Worm (Caenorhabditis elegans) whole organism, late embryonic: ENCODE results near the gene irld-9.

Experiments used
- C38D4.7 ChIP-seq: fragments of 200-800 bp; sonication (Bioruptor generic); optimal IDR thresholded peaks from 2 replicates; lab custom pipeline; 2018; ENCODE audit warnings: mild to moderate bottlenecking, missing genetic modification characterization, moderate library complexity, missing compliant biosample characterization
- F13H6.1 ChIP-seq: sonication (generic microtip); optimal IDR thresholded peaks from 2 replicates; lab custom pipeline; 2016; ENCODE audit warnings: missing genetic modification characterization, missing compliant biosample characterization
- ama-1 ChIP-seq: fragments of 150-350 bp; optimal IDR thresholded peaks from 2 replicates; lab custom pipeline; 2014
- ceh-18 ChIP-seq: sonication (generic microtip); optimal IDR thresholded peaks from 2 replicates; lab custom pipeline; 2016; ENCODE audit warnings: missing genetic modification characterization, missing compliant biosample characterization
- ceh-2 ChIP-seq: sonication (generic microtip); optimal IDR thresholded peaks from 2 replicates; lab custom pipeline; 2016; ENCODE audit warnings: missing genotype, missing genetic modification characterization, missing compliant biosample characterization
- ceh-31 ChIP-seq: sonication (generic microtip); optimal IDR thresholded peaks from 2 replicates; lab custom pipeline; 2016; ENCODE audit warnings: missing genetic modification characterization, missing compliant biosample characterization
- ceh-45 ChIP-seq: fragments of 200-800 bp; sonication (Bioruptor generic); IDR thresholded peaks from 2 replicates; pipeline ENCODE4 v1.3.6; 2022; ENCODE audit warnings: missing genetic modification reagents, missing genetic modification characterization, missing compliant biosample characterization
- ceh-6 ChIP-seq: fragments of 200-800 bp; sonication (Bioruptor generic); optimal IDR thresholded peaks from 2 replicates; lab custom pipeline; 2018; ENCODE audit warnings: mild to moderate bottlenecking, missing genetic modification characterization, missing compliant biosample characterization
- ceh-9 ChIP-seq: sonication (generic microtip); optimal IDR thresholded peaks from 2 replicates; lab custom pipeline; 2016; ENCODE audit warnings: mild to moderate bottlenecking, missing genetic modification characterization, inconsistent platforms, missing compliant biosample characterization
- che-1 ChIP-seq: sonication (generic microtip); optimal IDR thresholded peaks from 2 replicates; lab custom pipeline; 2016; ENCODE audit warnings: mild to moderate bottlenecking, missing genetic modification characterization, missing compliant biosample characterization
- dmd-4 ChIP-seq: sonication (generic microtip); optimal IDR thresholded peaks from 2 replicates; lab custom pipeline; 2016; ENCODE audit warnings: borderline replicate concordance, missing genetic modification characterization, missing compliant biosample characterization
- dve-1 ChIP-seq: sonication (generic microtip); optimal IDR thresholded peaks from 2 replicates; lab custom pipeline; 2017; ENCODE audit warnings: antibody characterized with exemption, mild to moderate bottlenecking, missing genetic modification characterization, missing compliant biosample characterization
- elt-2 ChIP-seq: sonication (generic microtip); optimal IDR thresholded peaks from 2 replicates; lab custom pipeline; 2016; ENCODE audit warnings: missing genetic modification reagents, missing genetic modification characterization, missing compliant biosample characterization
- fkh-10 ChIP-seq: fragments of 150-350 bp; optimal IDR thresholded peaks from 2 replicates; lab custom pipeline; 2014; ENCODE audit warnings: missing biosample characterization, missing genetic modification reagents, missing genetic modification characterization
- fkh-6 ChIP-seq: sonication (generic microtip); optimal IDR thresholded peaks from 2 replicates; lab custom pipeline; 2016; ENCODE audit warnings: missing genetic modification characterization, missing compliant biosample characterization
- hlh-13 ChIP-seq: fragments of 200-800 bp; sonication (Bioruptor generic); optimal IDR thresholded peaks from 2 replicates; lab custom pipeline; 2018; ENCODE audit warnings: mild to moderate bottlenecking, missing genetic modification characterization, missing compliant biosample characterization
- hlh-15 ChIP-seq: sonication (generic microtip); optimal IDR thresholded peaks from 2 replicates; lab custom pipeline; 2016; ENCODE audit warnings: missing genetic modification characterization, missing compliant biosample characterization
- hlh-30 ChIP-seq: sonication (generic microtip); optimal IDR thresholded peaks from 2 replicates; lab custom pipeline; 2017; ENCODE audit warnings: antibody characterized with exemption, missing genetic modification characterization, missing compliant biosample characterization; ENCODE audit not compliant: insufficient read depth
- lim-6 ChIP-seq: sonication (generic microtip); optimal IDR thresholded peaks from 2 replicates; lab custom pipeline; 2016; ENCODE audit warnings: missing genetic modification characterization, missing compliant biosample characterization
- lin-11 ChIP-seq: fragments of 200-800 bp; sonication (Bioruptor generic); optimal IDR thresholded peaks from 2 replicates; lab custom pipeline; 2018; ENCODE audit warnings: mild to moderate bottlenecking, missing genetic modification characterization, missing compliant biosample characterization
- madf-2 ChIP-seq: sonication (generic microtip); optimal IDR thresholded peaks from 2 replicates; lab custom pipeline; 2017; ENCODE audit warnings: missing genetic modification characterization, missing compliant biosample characterization
- mec-3 ChIP-seq: sonication (generic microtip); optimal IDR thresholded peaks from 2 replicates; lab custom pipeline; 2016; ENCODE audit warnings: borderline replicate concordance, missing genetic modification characterization, missing compliant biosample characterization
- nfya-1 ChIP-seq: sonication (generic microtip); optimal IDR thresholded peaks from 2 replicates; lab custom pipeline; 2017; ENCODE audit warnings: missing genetic modification characterization, mild to moderate bottlenecking, missing compliant biosample characterization, antibody characterized with exemption, moderate library complexity
- nhr-232 ChIP-seq: sonication (generic microtip); optimal IDR thresholded peaks from 2 replicates; lab custom pipeline; 2016; ENCODE audit warnings: missing genetic modification characterization, missing compliant biosample characterization
- pag-3 ChIP-seq: sonication (generic microtip); optimal IDR thresholded peaks from 2 replicates; lab custom pipeline; 2016; ENCODE audit warnings: missing compliant biosample characterization, missing genetic modification characterization, borderline replicate concordance
- pat-9 ChIP-seq: fragments of 200-800 bp; sonication (Bioruptor generic); optimal IDR thresholded peaks from 2 replicates; lab custom pipeline; 2018; ENCODE audit warnings: mild to moderate bottlenecking, missing genetic modification characterization, moderate library complexity, missing compliant biosample characterization
- pax-1 ChIP-seq: fragments of 150-350 bp; optimal IDR thresholded peaks from 2 replicates; lab custom pipeline; 2014; ENCODE audit warnings: missing biosample characterization, missing genetic modification characterization
- pqm-1 ChIP-seq: sonication (generic microtip); optimal IDR thresholded peaks from 2 replicates; lab custom pipeline; 2016; ENCODE audit warnings: missing genetic modification characterization, missing compliant biosample characterization
- pros-1 ChIP-seq: fragments of 150-350 bp; optimal IDR thresholded peaks from 2 replicates; lab custom pipeline; 2014; ENCODE audit warnings: missing biosample characterization, missing genetic modification reagents, missing genetic modification characterization
- ref-2 ChIP-seq: sonication (generic microtip); optimal IDR thresholded peaks from 2 replicates; lab custom pipeline; 2016; ENCODE audit warnings: missing genetic modification characterization, missing compliant biosample characterization
- sdc-2 ChIP-seq: sonication (generic microtip); optimal IDR thresholded peaks from 2 replicates; lab custom pipeline; 2016; ENCODE audit warnings: missing genotype, missing genetic modification characterization, missing compliant biosample characterization
- sox-4 ChIP-seq: sonication (generic microtip); optimal IDR thresholded peaks from 2 replicates; lab custom pipeline; 2017; ENCODE audit warnings: mild to moderate bottlenecking, missing genetic modification characterization, inconsistent platforms, missing compliant biosample characterization
- tbx-2 ChIP-seq: sonication (generic microtip); optimal IDR thresholded peaks from 2 replicates; lab custom pipeline; 2016; ENCODE audit warnings: missing genetic modification characterization, missing compliant biosample characterization
- unc-3 ChIP-seq, 2 experiments: fragments of 200-800 bp in 1 of 2; sonication (Bioruptor generic) in 1 of 2; sonication (generic microtip) in 1 of 2; conservative IDR thresholded peaks in 1 of 2; optimal IDR thresholded peaks in 1 of 2; 2 replicates each; pipeline versions ENCODE4 v1.3.6 to Lab custom; 2016 to 2022; ENCODE audit warnings: missing compliant biosample characterization in 2 of 2, missing genetic modification characterization in 2 of 2, missing genetic modification reagents in 1 of 2
- unc-42 ChIP-seq: sonication (generic microtip); optimal IDR thresholded peaks from 2 replicates; lab custom pipeline; 2016; ENCODE audit warnings: missing genotype, missing genetic modification characterization, missing compliant biosample characterization
- unc-55 ChIP-seq: sonication (generic microtip); optimal IDR thresholded peaks from 2 replicates; lab custom pipeline; 2017; ENCODE audit warnings: missing biosample characterization, missing genetic modification reagents, missing genetic modification characterization
- unc-86 ChIP-seq: sonication (generic microtip); optimal IDR thresholded peaks from 2 replicates; lab custom pipeline; 2016; ENCODE audit warnings: missing genetic modification characterization, missing compliant biosample characterization

irld-9 gene

DNA sequence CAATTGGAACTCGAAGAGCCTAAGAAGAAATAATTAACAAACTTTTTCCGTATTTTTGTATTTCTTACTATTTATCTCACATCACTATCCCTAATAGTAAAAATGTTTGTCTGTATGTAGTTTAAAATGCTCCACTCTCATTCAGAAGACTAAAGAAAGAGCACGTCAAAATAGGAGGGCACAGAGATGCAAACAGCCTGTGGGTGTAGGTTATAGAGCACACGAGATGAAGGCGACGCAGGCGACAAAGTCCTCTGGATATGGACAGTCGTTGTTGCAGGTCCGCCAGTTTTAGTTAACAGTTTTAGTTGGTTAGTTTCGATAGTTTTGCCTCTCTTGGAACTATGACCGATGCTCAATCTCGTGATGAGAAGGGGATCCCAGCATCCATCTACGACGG lies 6.8 kb downstream of the irld-9 start, which contains the start of gene ceh-82:
ceh-82 (plus strand) TSS at position 301 of the 400 bp plus-strand sequence.
- TF ChIP-seq hlh-15 (tag; lab: Kevin White, UChicago) (no peak), ceh-18 (no peak), ama-1 (lab: Kevin White, UChicago) (no peak), dmd-4 (no peak), F13H6.1 (no peak), tbx-2 (tag; lab: Kevin White, UChicago) (no peak), madf-2 (no peak)

DNA sequence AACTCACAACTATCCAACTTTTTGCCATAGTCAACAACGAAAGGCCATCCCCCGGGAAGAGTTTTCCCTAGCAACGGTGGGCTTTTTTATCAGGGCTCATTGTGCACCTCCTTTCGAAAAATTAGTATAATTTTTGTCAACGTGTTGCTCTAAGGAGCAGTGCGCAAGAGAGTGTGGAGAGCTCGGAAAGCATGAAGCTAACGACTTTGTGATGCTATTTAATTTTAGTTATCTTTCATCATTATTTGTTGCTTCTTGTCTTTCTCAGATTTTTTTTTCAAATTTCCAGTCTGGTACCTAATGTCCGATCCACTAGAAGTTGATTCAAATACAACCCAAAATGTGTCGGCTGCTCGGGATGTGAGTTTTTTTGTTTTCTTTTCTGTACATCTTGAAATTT lies 8.6 kb downstream of the irld-9 start, which contains the start of gene ceh-81:
ceh-81 (plus strand) TSS at position 301 of the 400 bp plus-strand sequence.
- TF ChIP-seq ceh-6 (GFP tag; lab: Kevin White, UChicago): no peak
- TF ChIP-seq che-1 (tag; lab: Kevin White, UChicago): no peak
- no peak for TF ChIP-seq ceh-9
- TF ChIP-seq nfya-1 (tag; lab: Kevin White, UChicago): no peak
- TF ChIP-seq elt-2: no peak
- TF ChIP-seq dve-1 (tag; lab: Kevin White, UChicago): no peak
- no peak for TF ChIP-seq unc-3 (GFP tag; conservative IDR thresholded peaks at IDR 0.05; lab: Robert Waterston, UW)
- TF ChIP-seq unc-3 (tag; optimal IDR thresholded peaks at IDR 0.05; lab: Kevin White, UChicago): no peak
- TF ChIP-seq hlh-30 (tag; lab: Kevin White, UChicago): no peak
- TF ChIP-seq unc-42 (tag; lab: Kevin White, UChicago): no peak
- no peak for TF ChIP-seq ceh-2
- no peak for TF ChIP-seq sox-4 (tag; lab: Kevin White, UChicago)
- TF ChIP-seq lin-11: no peak
- no peak for TF ChIP-seq ceh-18
- TF ChIP-seq madf-2: no peak
- no peak for TF ChIP-seq sdc-2

DNA sequence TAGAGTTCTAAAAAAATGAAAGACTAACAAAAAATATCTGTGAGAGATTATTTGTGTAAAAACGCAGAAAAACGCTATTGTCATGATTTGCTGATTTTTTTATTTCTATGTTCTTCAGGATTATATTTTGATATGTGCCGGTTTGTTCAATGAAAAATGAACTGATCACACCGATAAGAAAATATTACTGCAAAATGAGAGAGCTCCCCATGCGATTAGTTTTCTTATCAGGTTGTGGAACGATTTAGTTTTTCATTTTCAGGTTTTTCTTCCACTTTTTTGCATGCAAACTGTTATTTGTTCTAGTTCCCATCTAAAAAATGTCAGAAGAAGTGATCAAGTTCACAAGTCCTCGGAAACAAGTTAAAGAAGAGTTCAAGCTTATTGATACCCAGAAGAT lies 10.5 kb downstream of the irld-9 start, which contains the start of gene btb-9:
btb-9 (plus strand) TSS at position 254 of the 400 bp plus-strand sequence.
- no peak for TF ChIP-seq hlh-13 (GFP tag; lab: Kevin White, UChicago)
- TF ChIP-seq pag-3 (tag; lab: Kevin White, UChicago): no peak
- no peak for TF ChIP-seq ceh-18
- TF ChIP-seq ceh-31 (tag; lab: Kevin White, UChicago): no peak

DNA sequence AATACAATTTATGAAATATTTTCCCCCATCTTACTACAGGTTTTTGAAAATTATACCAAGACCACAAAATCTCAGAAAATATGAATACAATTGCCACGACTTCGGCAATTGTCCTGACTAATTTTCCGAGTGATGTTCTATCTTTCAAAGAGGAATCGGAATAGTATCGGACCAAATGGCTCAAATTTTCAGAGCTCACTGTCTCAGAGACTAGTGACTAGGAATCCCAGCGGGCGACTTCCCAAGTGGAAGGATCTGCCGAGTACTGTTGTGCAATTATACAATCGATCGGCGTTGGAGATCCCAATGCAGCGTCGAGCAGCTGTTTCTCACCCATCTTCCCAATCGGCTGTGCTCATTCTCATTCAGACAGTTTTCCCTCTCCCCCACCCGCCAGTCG lies 13.0 kb downstream of the irld-9 start, which contains the start of gene F45C12.17:
F45C12.17 (plus strand) TSS at position 377 of the 400 bp plus-strand sequence.
- TF ChIP-seq pqm-1 (tag; lab: Kevin White, UChicago) (no peak), pax-1 (tag; lab: Kevin White, UChicago) (no peak), ceh-45 (GFP tag; lab: Robert Waterston, UW) (no peak), ceh-18 (no peak), C38D4.7 (GFP tag; lab: Kevin White, UChicago) (no peak), pros-1 (tag; lab: Kevin White, UChicago) (no peak), pat-9 (tag; lab: Kevin White, UChicago) (no peak), dve-1 (tag; lab: Kevin White, UChicago) (no peak), lim-6 (tag; lab: Kevin White, UChicago) (no peak), unc-86 (tag; lab: Kevin White, UChicago) (no peak)

DNA sequence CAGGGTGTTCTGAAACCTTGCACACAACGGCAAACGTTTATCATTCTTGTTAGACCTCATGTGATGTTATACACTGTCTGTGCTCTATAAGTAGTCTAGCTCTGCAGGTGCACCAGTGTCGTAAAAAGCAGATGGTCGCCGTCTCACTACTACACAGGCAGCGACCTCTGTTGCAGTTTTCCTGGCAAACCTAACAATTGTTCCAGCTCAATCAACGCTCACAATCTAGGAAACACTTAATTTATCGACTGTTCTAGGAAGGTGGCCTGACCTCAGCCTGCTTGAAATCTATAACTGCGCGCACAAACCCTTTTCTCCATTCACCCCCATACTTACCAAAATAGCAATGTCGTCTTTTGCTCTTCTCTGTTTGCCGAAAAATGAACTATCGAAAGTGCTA lies 14.4 kb downstream of the irld-9 start, which contains the start of gene fbxb-11:
fbxb-11 (plus strand) TSS at position 301 of the 400 bp plus-strand sequence.
- TF ChIP-seq mec-3 (no peak), hlh-30 (tag; lab: Kevin White, UChicago) (no peak), unc-55 (no peak), nhr-232 (tag; lab: Kevin White, UChicago) (no peak), ref-2 (tag; lab: Kevin White, UChicago) (no peak), fkh-6 (tag; lab: Kevin White, UChicago) (no peak), dve-1 (tag; lab: Kevin White, UChicago) (no peak), ceh-9 (no peak), fkh-10 (GFP tag; lab: Kevin White, UChicago) (no peak), madf-2 (no peak)
